Fruit fly (Drosophila melanogaster) Kc167 (cell line): ENCODE measurements around the gene GlcAT-P.

Experiments
- Myc ChIP-seq: fragments of >200 bp; optimal IDR thresholded peaks from 2 replicates; lab custom pipeline; 2017; ENCODE audit warnings: missing external identifiers
- Sin3A ChIP-seq: fragments of >200 bp; optimal IDR thresholded peaks from 2 replicates; lab custom pipeline; 2018; ENCODE audit warnings: missing external identifiers
- insv ChIP-seq: fragments of >200 bp; optimal IDR thresholded peaks from 3 replicates; lab custom pipeline; 2018; ENCODE audit warnings: missing external identifiers
- psq ChIP-seq: fragments of >200 bp; optimal IDR thresholded peaks from 2 replicates; lab custom pipeline; 2017; ENCODE audit warnings: missing external identifiers
- ttk ChIP-seq: sonication (Bioruptor generic); optimal IDR thresholded peaks from 2 replicates; lab custom pipeline; 2017; ENCODE audit warnings: missing external identifiers

DNA sequence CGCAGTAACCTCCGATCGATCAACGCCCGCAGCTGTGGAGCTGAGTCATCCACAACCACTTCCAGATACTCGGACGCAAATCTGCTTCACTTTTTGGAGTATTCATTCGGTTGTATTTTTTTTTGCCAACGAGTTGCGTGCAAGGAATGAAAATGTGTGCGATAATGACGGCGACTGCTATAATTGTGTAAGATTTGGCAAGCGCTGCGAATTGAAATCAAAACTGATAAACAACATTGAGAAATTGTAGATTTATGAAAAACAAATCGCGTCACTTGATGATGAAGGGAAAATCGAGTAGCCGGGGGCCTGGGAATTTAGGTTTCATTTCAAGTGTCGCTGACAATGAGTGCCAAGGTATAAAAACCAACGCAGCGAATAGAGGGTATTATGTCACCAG, 21.6 kb upstream of the GlcAT-P start:
- TF ChIP-seq psq (lab: Kevin White, UChicago) (no peak), ttk (lab: Kevin White, UChicago) (no peak), insv (lab: Kevin White, UChicago) (no peak), Myc (lab: Kevin White, UChicago) (no peak), Sin3A (no peak)
